Fruit fly (Drosophila melanogaster) whole organism, embryonic: Measurements from ENCODE around the gene piwi.
A peak's percentile ranks its signal among the peaks of the same experiment; 100 is the strongest.

Source experiments
- Atf-2 ChIP-seq: fragments of 200-800 bp; sonication (Bioruptor generic); optimal IDR thresholded peaks from 2 replicates; lab custom pipeline; 2016; ENCODE audit warnings: missing biosample characterization, missing genetic modification characterization
- Atf3 ChIP-seq: fragments of 200-800 bp; sonication (Bioruptor generic); optimal IDR thresholded peaks from 3 replicates; lab custom pipeline; 2016; ENCODE audit warnings: missing biosample characterization, missing genetic modification characterization
- BEAF-32 ChIP-seq: fragments of 200-800 bp; sonication (Bioruptor generic); optimal IDR thresholded peaks from 3 replicates; lab custom pipeline; 2017; ENCODE audit warnings: missing biosample characterization, missing genetic modification characterization, mild to moderate bottlenecking, moderate library complexity, missing genetic modification reagents
- Bteb2 ChIP-seq: fragments of 200-800 bp; sonication (Bioruptor generic); optimal IDR thresholded peaks from 2 replicates; lab custom pipeline; 2016; ENCODE audit warnings: missing biosample characterization, missing genetic modification characterization
- CG10147 ChIP-seq: fragments of 200-800 bp; sonication (Bioruptor generic); optimal IDR thresholded peaks from 2 replicates; lab custom pipeline; 2019; ENCODE audit warnings: missing biosample characterization, mild to moderate bottlenecking, missing genetic modification characterization, moderate library complexity
- CG10321 ChIP-seq: fragments of 200-800 bp; sonication (Bioruptor generic); IDR thresholded peaks from 2 replicates; pipeline ENCODE4 v1.3.6; 2022; ENCODE audit warnings: missing biosample characterization, missing genetic modification characterization
- CG10565 ChIP-seq: fragments of 200-800 bp; sonication (Bioruptor generic); optimal IDR thresholded peaks from 3 replicates; lab custom pipeline; 2016; ENCODE audit warnings: missing biosample characterization, mild to moderate bottlenecking, missing genetic modification characterization
- CG10654 ChIP-seq: fragments of 200-800 bp; sonication (Bioruptor generic); optimal IDR thresholded peaks from 2 replicates; lab custom pipeline; 2016; ENCODE audit warnings: missing biosample characterization, missing genetic modification characterization
- CG11696 ChIP-seq: fragments of 200-800 bp; sonication (Bioruptor generic); IDR thresholded peaks from 2 replicates; pipeline ENCODE4 v1.3.6; 2022; ENCODE audit warnings: missing biosample characterization, missing genetic modification characterization
- CG11723 ChIP-seq: fragments of 200-800 bp; sonication (Bioruptor generic); optimal IDR thresholded peaks from 2 replicates; lab custom pipeline; 2017; ENCODE audit warnings: missing biosample characterization, mild to moderate bottlenecking, missing genetic modification characterization
- CG13624 ChIP-seq: fragments of 200-800 bp; sonication (Bioruptor generic); optimal IDR thresholded peaks from 2 replicates; lab custom pipeline; 2016; ENCODE audit warnings: missing biosample characterization, missing genetic modification characterization
- CG15073 ChIP-seq: fragments of 200-800 bp; sonication (Bioruptor generic); optimal IDR thresholded peaks from 2 replicates; lab custom pipeline; 2016; ENCODE audit warnings: missing biosample characterization, missing genetic modification characterization
- CG15479 ChIP-seq: fragments of 200-800 bp; sonication (Bioruptor generic); optimal IDR thresholded peaks from 3 replicates; lab custom pipeline; 2019; ENCODE audit warnings: missing biosample characterization, mild to moderate bottlenecking, missing genetic modification characterization, moderate library complexity
- CG1602 ChIP-seq: fragments of 200-800 bp; sonication (Bioruptor generic); optimal IDR thresholded peaks from 3 replicates; lab custom pipeline; 2016; ENCODE audit warnings: missing biosample characterization, missing genetic modification characterization
- CG17328 ChIP-seq: fragments of 200-800 bp; sonication (Bioruptor generic); IDR thresholded peaks from 2 replicates; pipeline ENCODE4 v1.3.6; 2022; ENCODE audit warnings: missing biosample characterization, missing genetic modification characterization
- CG17361 ChIP-seq: fragments of 200-800 bp; sonication (Bioruptor generic); IDR thresholded peaks from 3 replicates; pipeline ENCODE4 v1.3.6; 2022; ENCODE audit warnings: missing biosample characterization, missing genetic modification characterization
- CG2120 ChIP-seq: fragments of 200-800 bp; sonication (Bioruptor generic); optimal IDR thresholded peaks from 3 replicates; lab custom pipeline; 2016; ENCODE audit warnings: missing biosample characterization, missing genetic modification characterization
- CG33557 ChIP-seq: fragments of 200-800 bp; sonication (Bioruptor generic); optimal IDR thresholded peaks from 2 replicates; lab custom pipeline; 2019; ENCODE audit warnings: missing biosample characterization, mild to moderate bottlenecking, missing genetic modification characterization, moderate library complexity
- CG4328 ChIP-seq: fragments of 200-800 bp; sonication (Bioruptor generic); optimal IDR thresholded peaks from 3 replicates; lab custom pipeline; 2017; ENCODE audit warnings: missing biosample characterization, missing genetic modification reagents, missing genetic modification characterization
- CG7745 ChIP-seq: fragments of 200-800 bp; sonication (Bioruptor generic); optimal IDR thresholded peaks from 2 replicates; lab custom pipeline; 2018; ENCODE audit warnings: missing biosample characterization, mild to moderate bottlenecking, missing genetic modification characterization, moderate library complexity
- CHES-1-like ChIP-seq: fragments of 200-800 bp; sonication (Bioruptor generic); optimal IDR thresholded peaks from 2 replicates; lab custom pipeline; 2016; ENCODE audit warnings: missing biosample characterization, missing genetic modification characterization
- Dek ChIP-seq: fragments of 200-800 bp; sonication (Bioruptor generic); optimal IDR thresholded peaks from 3 replicates; lab custom pipeline; 2019; ENCODE audit warnings: missing biosample characterization, mild to moderate bottlenecking, missing genetic modification characterization, moderate library complexity
- Dip2 ChIP-seq: fragments of 200-800 bp; sonication (Bioruptor generic); IDR thresholded peaks from 2 replicates; pipeline ENCODE4 v1.3.6; 2022; ENCODE audit warnings: missing biosample characterization, missing genetic modification characterization
- E2f1 ChIP-seq: fragments of 200-800 bp; sonication (Bioruptor generic); IDR thresholded peaks from 2 replicates; pipeline ENCODE4 v1.3.6; 2022; ENCODE audit warnings: missing biosample characterization, missing genetic modification characterization
- Fer1 ChIP-seq: fragments of 200-800 bp; sonication (Bioruptor generic); optimal IDR thresholded peaks from 2 replicates; lab custom pipeline; 2017; ENCODE audit warnings: missing biosample characterization, mild to moderate bottlenecking, missing genetic modification characterization
- HLH54F ChIP-seq: fragments of 200-800 bp; sonication (Bioruptor generic); optimal IDR thresholded peaks from 3 replicates; lab custom pipeline; 2016; ENCODE audit warnings: missing biosample characterization, missing genetic modification characterization
- HmgZ ChIP-seq: fragments of 200-800 bp; sonication (Bioruptor generic); optimal IDR thresholded peaks from 2 replicates; lab custom pipeline; 2018; ENCODE audit warnings: missing biosample characterization, mild to moderate bottlenecking, missing genetic modification characterization
- Mad ChIP-seq: fragments of 200-800 bp; sonication (Bioruptor generic); optimal IDR thresholded peaks from 2 replicates; lab custom pipeline; 2016; ENCODE audit warnings: missing biosample characterization, missing genetic modification characterization
- Med ChIP-seq: fragments of 200-800 bp; sonication (Bioruptor generic); peaks from one replicate; lab custom pipeline; 2016; ENCODE audit warnings: missing biosample characterization, missing genetic modification characterization, mild to moderate bottlenecking, inconsistent platforms, moderate library complexity
- NK7.1 ChIP-seq: fragments of 200-800 bp; sonication (Bioruptor generic); optimal IDR thresholded peaks from 3 replicates; lab custom pipeline; 2016; ENCODE audit warnings: missing biosample characterization, missing genetic modification characterization
- Pdp1 ChIP-seq, 2 experiments: fragments of 200-800 bp; sonication (Bioruptor generic); optimal IDR thresholded peaks; 3 replicates each; lab custom pipeline; 2016; ENCODE audit warnings: missing biosample characterization in 2 of 2, missing genetic modification characterization in 2 of 2, mild to moderate bottlenecking in 1 of 2, moderate library complexity in 1 of 2
- bab2 ChIP-seq: fragments of 200-800 bp; sonication (Bioruptor generic); optimal IDR thresholded peaks from 2 replicates; lab custom pipeline; 2016; ENCODE audit warnings: missing biosample characterization, missing genetic modification characterization
- bigmax ChIP-seq: fragments of 200-800 bp; sonication (Bioruptor generic); optimal IDR thresholded peaks from 2 replicates; lab custom pipeline; 2018; ENCODE audit warnings: missing biosample characterization, mild to moderate bottlenecking, missing genetic modification characterization
- cad ChIP-seq: fragments of >200 bp; optimal IDR thresholded peaks from 2 replicates; lab custom pipeline; 2017; ENCODE audit warnings: missing biosample characterization, missing genetic modification characterization
- chn ChIP-seq: fragments of 200-800 bp; sonication (Bioruptor generic); optimal IDR thresholded peaks from 2 replicates; lab custom pipeline; 2016; ENCODE audit warnings: missing biosample characterization, missing genetic modification characterization
- cwo ChIP-seq: fragments of 200-800 bp; sonication (Bioruptor generic); optimal IDR thresholded peaks from 3 replicates; lab custom pipeline; 2017; ENCODE audit warnings: missing biosample characterization, missing genetic modification characterization, mild to moderate bottlenecking, moderate library complexity, missing genetic modification reagents
- da ChIP-seq: fragments of 200-800 bp; sonication (Bioruptor generic); optimal IDR thresholded peaks from 2 replicates; lab custom pipeline; 2016; ENCODE audit warnings: missing biosample characterization, missing genetic modification characterization
- fd64A ChIP-seq: fragments of 200-800 bp; sonication (Bioruptor generic); optimal IDR thresholded peaks from 3 replicates; lab custom pipeline; 2018; ENCODE audit warnings: missing biosample characterization, mild to moderate bottlenecking, missing genetic modification characterization
- gsb ChIP-seq: fragments of 200-800 bp; sonication (Bioruptor generic); IDR thresholded peaks from 2 replicates; pipeline ENCODE4 v1.3.6; 2022; ENCODE audit warnings: missing biosample characterization, missing genetic modification characterization
- her ChIP-seq: fragments of 200-800 bp; sonication (Bioruptor generic); optimal IDR thresholded peaks from 2 replicates; lab custom pipeline; 2016; ENCODE audit warnings: missing biosample characterization, missing genetic modification characterization
- inv ChIP-seq: fragments of 200-800 bp; sonication (Bioruptor generic); IDR thresholded peaks from 2 replicates; pipeline ENCODE4 v1.3.6; 2022; ENCODE audit warnings: missing biosample characterization, missing genetic modification characterization; ENCODE audit not compliant: partially characterized antibody
- lilli ChIP-seq: fragments of 200-800 bp; sonication (Bioruptor generic); optimal IDR thresholded peaks from 3 replicates; lab custom pipeline; 2016; ENCODE audit warnings: missing biosample characterization, missing genetic modification characterization
- onecut ChIP-seq: fragments of 200-800 bp; sonication (Bioruptor generic); IDR thresholded peaks from 2 replicates; pipeline ENCODE4 v1.3.6; 2022; ENCODE audit warnings: missing biosample characterization, missing genetic modification characterization
- pros ChIP-seq: fragments of 200-800 bp; sonication (Bioruptor generic); optimal IDR thresholded peaks from 3 replicates; lab custom pipeline; 2019; ENCODE audit warnings: missing biosample characterization, mild to moderate bottlenecking, missing genetic modification characterization, moderate library complexity
- rib ChIP-seq: fragments of 200-800 bp; sonication (Bioruptor generic); IDR thresholded peaks from 2 replicates; pipeline ENCODE4 v1.3.6; 2022; ENCODE audit warnings: missing biosample characterization, missing genetic modification characterization
- sd ChIP-seq: fragments of 200-800 bp; sonication (Bioruptor generic); optimal IDR thresholded peaks from 3 replicates; lab custom pipeline; 2018; ENCODE audit warnings: missing biosample characterization, mild to moderate bottlenecking, missing genetic modification characterization, moderate library complexity
- sens-2 ChIP-seq: fragments of 200-800 bp; sonication (Bioruptor generic); IDR thresholded peaks from 2 replicates; pipeline ENCODE4 v1.3.6; 2022; ENCODE audit warnings: missing biosample characterization, missing genetic modification characterization
- sr ChIP-seq: fragments of 200-800 bp; sonication (Bioruptor generic); IDR thresholded peaks from 3 replicates; pipeline ENCODE4 v1.3.6; 2022; ENCODE audit warnings: missing biosample characterization, missing genetic modification characterization
- usp ChIP-seq: fragments of >200 bp; optimal IDR thresholded peaks from 2 replicates; lab custom pipeline; 2017; ENCODE audit warnings: missing biosample characterization, missing genetic modification characterization
- z ChIP-seq: fragments of 200-800 bp; sonication (Bioruptor generic); IDR thresholded peaks from 3 replicates; pipeline ENCODE4 v1.3.6; 2022; ENCODE audit warnings: missing biosample characterization, missing genetic modification characterization

The piwi gene

DNA sequence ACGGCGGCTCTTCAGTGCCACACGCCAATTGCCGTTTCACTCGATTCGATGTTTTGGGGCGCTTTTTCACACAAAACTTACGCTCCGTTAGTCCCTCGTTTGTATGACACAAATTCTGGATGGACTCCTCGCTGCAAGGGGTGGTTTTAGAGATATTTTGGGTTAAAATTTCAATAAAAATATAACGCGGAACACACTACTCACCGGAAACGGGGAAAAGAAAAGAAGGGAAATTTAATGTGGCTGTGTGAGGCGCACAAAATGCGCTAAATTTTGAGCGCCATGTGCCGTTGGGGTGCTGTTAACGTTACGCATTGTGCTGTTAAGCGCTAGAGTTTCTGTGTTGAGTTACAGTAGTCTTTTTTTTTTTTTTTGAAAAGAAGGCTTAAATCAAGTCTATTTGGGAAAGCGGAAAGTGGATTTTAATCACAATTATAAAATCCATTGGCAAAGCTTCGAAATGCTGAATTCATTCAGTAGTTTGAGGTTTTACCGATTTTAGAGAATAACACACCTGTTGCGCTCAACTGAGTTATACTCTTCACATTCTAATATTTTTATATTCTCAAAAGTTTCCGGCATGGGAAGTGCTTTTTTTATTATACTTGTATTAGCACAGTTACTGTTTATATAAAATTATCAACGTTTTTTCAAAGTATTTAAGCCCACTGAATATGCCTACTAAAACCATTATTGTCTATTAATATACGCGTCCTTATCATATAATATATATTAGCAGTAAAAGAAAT, 16.9 kb upstream of the piwi start, which contains the start of gene RpL9 (continued):
- TF ChIP-seq gsb (GFP tag; lab: Robert Waterston, UW) (peak; percentile 46; the same call in 1 of the 2 replicates), cwo (GFP tag; lab: Kevin White, UChicago) (no peak), bigmax (peak; percentile 68), lilli (GFP tag; lab: Kevin White, UChicago) (peak; percentile 45), Atf3 (peak; percentile 15), Bteb2 (peak; percentile 49), CG10321 (GFP tag; lab: Robert Waterston, UW) (peak; percentile 57; the same call in 1 of the 2 replicates), inv (GFP tag; lab: Robert Waterston, UW) (no peak), Mad (GFP tag; lab: Kevin White, UChicago) (peak; percentile 50), CG7745 (no peak), sd (no peak), da (GFP tag; lab: Kevin White, UChicago) (peak; percentile 30), Dip2 (no peak), CG10147 (no peak), CHES-1-like (GFP tag; lab: Kevin White, UChicago) (peak; percentile 49), CG17361 (GFP tag; lab: Robert Waterston, UW) (peak; percentile 50; the same call in 2 of the 3 replicates), CG15073 (GFP tag; lab: Kevin White, UChicago) (no peak), CG15479 (GFP tag; lab: Kevin White, UChicago) (no peak), z (GFP tag; lab: Robert Waterston, UW) (no peak), sr (GFP tag; lab: Robert Waterston, UW) (no peak), CG10565 (GFP tag; lab: Kevin White, UChicago) (no peak), BEAF-32 (GFP tag; lab: Kevin White, UChicago) (peak; percentile 15), cad (GFP tag; lab: Kevin White, UChicago) (no peak), Atf-2 (GFP tag; lab: Kevin White, UChicago) (peak; percentile 75), Fer1 (GFP tag; lab: Kevin White, UChicago) (peak; percentile 86), CG2120 (GFP tag; lab: Kevin White, UChicago) (peak; percentile 3), Pdp1 (GFP tag; optimal IDR thresholded peaks at IDR 0.05; lab: Kevin White, UChicago) (peak; percentile 53 to 56), CG11696 (peak; percentile 53), sens-2 (peak; percentile 84), fd64A (GFP tag; lab: Kevin White, UChicago) (no peak), bab2 (peak; percentile 16), Med (peak; percentile 97), pros (GFP tag; lab: Kevin White, UChicago) (no peak), CG4328 (GFP tag; lab: Kevin White, UChicago) (peak; percentile 83), usp (no peak), chn (GFP tag; lab: Kevin White, UChicago) (peak; percentile 33), CG11723 (GFP tag; lab: Kevin White, UChicago) (no peak), CG10654 (GFP tag; lab: Kevin White, UChicago) (peak; percentile 33), Dek (tag; lab: Kevin White, UChicago) (no peak), HLH54F (GFP tag; lab: Kevin White, UChicago) (peak; percentile 32), rib (GFP tag; lab: Robert Waterston, UW) (peak; percentile 43; the same call in 1 of the 2 replicates), E2f1 (GFP tag; lab: Robert Waterston, UW) (no peak; the same call in 1 of the 2 replicates), onecut (GFP tag; lab: Robert Waterston, UW) (peak; percentile 85), NK7.1 (GFP tag; lab: Kevin White, UChicago) (peak; percentile 76), CG17328 (GFP tag; lab: Robert Waterston, UW) (peak; percentile 90; the same call in 1 of the 2 replicates), HmgZ (tag; lab: Kevin White, UChicago) (peak; percentile 30), her (GFP tag; lab: Kevin White, UChicago) (peak; percentile 81), CG33557 (GFP tag; lab: Kevin White, UChicago) (peak; percentile 72), CG1602 (GFP tag; lab: Kevin White, UChicago) (no peak), CG13624 (peak; percentile 68)
